Worm (Caenorhabditis elegans): Measurements from ENCODE around the gene col-77.

DNA sequence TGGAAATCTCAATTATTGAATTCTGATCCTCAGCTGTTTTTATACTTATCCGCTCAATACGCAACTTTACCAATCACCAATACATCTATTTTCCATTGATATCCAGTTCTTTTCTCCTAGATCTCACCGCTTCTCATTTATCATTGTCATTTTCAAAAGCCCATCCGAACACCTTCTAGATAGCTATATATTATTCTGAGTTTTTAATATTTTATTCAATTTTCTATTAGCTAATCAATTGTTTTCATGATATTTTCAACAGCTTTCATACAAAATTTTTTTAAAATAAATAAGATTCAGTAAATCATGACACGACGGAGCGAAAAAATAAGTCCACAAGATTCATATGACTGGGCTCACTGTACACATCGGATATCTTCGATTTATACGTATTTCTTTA is 22.0 kb upstream of the col-77 start, which contains the start of gene F49E12.12:
- TF ChIP-seq C06A6.2 (GFP tag; conservative IDR thresholded peaks at IDR 0.05) (no peak), unc-130 (GFP tag; optimal IDR thresholded peaks at IDR 0.05) (no peak), D2030.7 (GFP tag; IDR thresholded peaks at IDR 0.05) (no peak), dox-1 (GFP tag; IDR thresholded peaks at IDR 0.05) (no peak), repo-1 (tag; optimal IDR thresholded peaks at IDR 0.05) (no peak), snpc-1.3 (tag; optimal IDR thresholded peaks at IDR 0.05; ENCODE audit: insufficient read depth) (no peak), chd-7 (tag; optimal IDR thresholded peaks at IDR 0.05) (no peak), snpc-4 (GFP tag; optimal IDR thresholded peaks at IDR 0.05) (no peak), snpc-4 (tag; optimal IDR thresholded peaks at IDR 0.05) (no peak), nhr-179 (tag; optimal IDR thresholded peaks at IDR 0.05) (no peak), tbx-9 (tag; optimal IDR thresholded peaks at IDR 0.05; ENCODE audit: borderline replicate concordance) (no peak), madf-6 (GFP tag; IDR thresholded peaks at IDR 0.05) (no peak), attf-6 (GFP tag; IDR thresholded peaks at IDR 0.05) (no peak), pha-4 (tag; optimal IDR thresholded peaks at IDR 0.05) (no peak), unc-62 (GFP tag; optimal IDR thresholded peaks at IDR 0.05) (no peak)

Data from whole organism, young adult.